Fruit fly (Drosophila melanogaster): ENCODE results near the gene pon.

pon gene

dm6 chrX:4664107-4664506 lies 28.0 kb downstream of the pon start:
- TF ChIP-seq jumu (GFP tag; optimal IDR thresholded peaks at IDR 0.05), result no peak
- TF ChIP-seq CG4854 (GFP tag; optimal IDR thresholded peaks at IDR 0.05), result no peak
- TF ChIP-seq zen2 (GFP tag; IDR thresholded peaks at IDR 0.05; ENCODE audit: partially characterized antibody), result no peak
- TF ChIP-seq nom (GFP tag; optimal IDR thresholded peaks at IDR 0.05), result peak; percentile 69
- peak; percentile 47 for TF ChIP-seq sqz (GFP tag; optimal IDR thresholded peaks at IDR 0.05)
- no peak for TF ChIP-seq nerfin-2 (GFP tag; IDR thresholded peaks at IDR 0.05; ENCODE audit: partially characterized antibody)

- TF ChIP-seq ind (GFP tag; optimal IDR thresholded peaks at IDR 0.05) (peak; percentile 99), CG4730 (GFP tag; IDR thresholded peaks at IDR 0.05) (peak; percentile 95), emc (GFP tag; optimal IDR thresholded peaks at IDR 0.05) (peak; percentile 96), B-H1 (GFP tag; IDR thresholded peaks at IDR 0.05) (peak; percentile 95), slou (GFP tag; optimal IDR thresholded peaks at IDR 0.05) (peak; percentile 94), CG32772 (GFP tag; IDR thresholded peaks at IDR 0.05) (peak; percentile 97), jing (GFP tag; optimal IDR thresholded peaks at IDR 0.05) (peak; percentile 96), shn (GFP tag; optimal IDR thresholded peaks at IDR 0.05) (peak; percentile 98), pfk (GFP tag; optimal IDR thresholded peaks at IDR 0.05) (peak; percentile 61), p53 (GFP tag; optimal IDR thresholded peaks at IDR 0.05) (peak; percentile 94), CG17912 (GFP tag; optimal IDR thresholded peaks at IDR 0.05) (peak; percentile 74), TFAM (GFP tag; optimal IDR thresholded peaks at IDR 0.05) (peak; percentile 73), gro (GFP tag; optimal IDR thresholded peaks at IDR 0.05) (peak; percentile 98), CG10979 (tag; optimal IDR thresholded peaks at IDR 0.05) (peak; percentile 93), CG4617 (GFP tag; optimal IDR thresholded peaks at IDR 0.05; ENCODE audit: borderline replicate concordance) (peak; percentile 96), HLHmδ (GFP tag; optimal IDR thresholded peaks at IDR 0.05) (no peak), fd64A (GFP tag; optimal IDR thresholded peaks at IDR 0.05) (peak; percentile 92), CG9437 (GFP tag; optimal IDR thresholded peaks at IDR 0.05) (peak; percentile 88), CG4854 (GFP tag; optimal IDR thresholded peaks at IDR 0.05) (peak; percentile 95), CG4404 (GFP tag; IDR thresholded peaks at IDR 0.05) (peak; percentile 94), crp (GFP tag; optimal IDR thresholded peaks at IDR 0.05) (peak in 1 of 2 experiments; percentile 67), tna (GFP tag; IDR thresholded peaks at IDR 0.05; ENCODE audit: partially characterized antibody) (no peak), CG12219 (GFP tag; optimal IDR thresholded peaks at IDR 0.05) (peak; percentile 98), aop (GFP tag; IDR thresholded peaks at IDR 0.05) (peak; percentile 81), CG16813 (GFP tag; IDR thresholded peaks at IDR 0.05; ENCODE audit: partially characterized antibody) (no peak), Usf (GFP tag; optimal IDR thresholded peaks at IDR 0.05) (peak; percentile 93), nmo (GFP tag; optimal IDR thresholded peaks at IDR 0.05) (peak; percentile 95), Spps (tag; optimal IDR thresholded peaks at IDR 0.05) (peak; percentile 77), CG10959 (GFP tag; IDR thresholded peaks at IDR 0.05) (peak; percentile 83), CG7745 (tag; optimal IDR thresholded peaks at IDR 0.05) (peak; percentile 27), CG5245 (GFP tag; optimal IDR thresholded peaks at IDR 0.05) (peak; percentile 95), eyg (GFP tag; optimal IDR thresholded peaks at IDR 0.05) (peak; percentile 97), danr (GFP tag; IDR thresholded peaks at IDR 0.05) (peak; percentile 95), mld (GFP tag; IDR thresholded peaks at IDR 0.05; ENCODE audit: partially characterized antibody) (no peak), CG2712 (tag; optimal IDR thresholded peaks at IDR 0.05) (peak; percentile 95), hkb (optimal IDR thresholded peaks at IDR 0.05) (peak; percentile 38), hkb (GFP tag; IDR thresholded peaks at IDR 0.05) (peak; percentile 99), H15 (GFP tag; IDR thresholded peaks at IDR 0.05) (peak; percentile 94), CG11723 (GFP tag; optimal IDR thresholded peaks at IDR 0.05) (peak; percentile 96), CG3995 (GFP tag; optimal IDR thresholded peaks at IDR 0.05) (peak; percentile 79), Hr39 (optimal IDR thresholded peaks at IDR 0.05) (no peak), corto (GFP tag; optimal IDR thresholded peaks at IDR 0.05) (peak; percentile 88), CG17186 (GFP tag; optimal IDR thresholded peaks at IDR 0.05) (peak; percentile 83)
These were observed 30.7 kb downstream of the pon start, which contains the start of gene CG3009 for dm6 chrX:4666650-4667360. Gene CG3009 (minus strand): TSS chrX:4666700.

All from whole organism, embryonic.